Fruit fly (Drosophila melanogaster) whole organism, embryonic: ENCODE data around the gene Msh6.

Experiments
- Adf1 ChIP-seq: fragments of 200-800 bp; sonication (Bioruptor generic); IDR thresholded peaks from 2 replicates; pipeline ENCODE4 v1.3.6; 2022; ENCODE audit warnings: missing biosample characterization, missing genetic modification characterization
- BtbVII ChIP-seq: fragments of 200-800 bp; sonication (Bioruptor generic); optimal IDR thresholded peaks from 3 replicates; lab custom pipeline; 2017; ENCODE audit warnings: missing biosample characterization, mild to moderate bottlenecking, missing genetic modification characterization
- CG11085 ChIP-seq: fragments of 200-800 bp; sonication (Bioruptor generic); IDR thresholded peaks from 2 replicates; pipeline ENCODE4 v1.3.6; 2022; ENCODE audit warnings: missing biosample characterization, missing genetic modification characterization
- CG12219 ChIP-seq: fragments of 200-800 bp; sonication (Bioruptor generic); optimal IDR thresholded peaks from 3 replicates; lab custom pipeline; 2018; ENCODE audit warnings: missing biosample characterization, mild to moderate bottlenecking, missing genetic modification characterization
- CG14860 ChIP-seq: fragments of 200-800 bp; sonication (Bioruptor generic); IDR thresholded peaks from 3 replicates; pipeline ENCODE4 v1.3.6; 2022; ENCODE audit warnings: missing biosample characterization, missing genetic modification characterization; ENCODE audit not compliant: partially characterized antibody
- CG14965 ChIP-seq: fragments of 200-800 bp; sonication (Bioruptor generic); optimal IDR thresholded peaks from 2 replicates; lab custom pipeline; 2016; ENCODE audit warnings: missing biosample characterization, missing genetic modification characterization, borderline replicate concordance
- CG17361 ChIP-seq: fragments of 200-800 bp; sonication (Bioruptor generic); IDR thresholded peaks from 3 replicates; pipeline ENCODE4 v1.3.6; 2022; ENCODE audit warnings: missing biosample characterization, missing genetic modification characterization
- CG2678 ChIP-seq: fragments of 200-800 bp; sonication (Bioruptor generic); optimal IDR thresholded peaks from 3 replicates; lab custom pipeline; 2019; ENCODE audit warnings: missing biosample characterization, mild to moderate bottlenecking, missing genetic modification characterization, moderate library complexity
- CG32767 ChIP-seq: fragments of 200-800 bp; sonication (Bioruptor generic); IDR thresholded peaks from 2 replicates; pipeline ENCODE4 v1.3.6; 2022; ENCODE audit warnings: missing biosample characterization, missing genetic modification characterization
- CG4360 ChIP-seq: fragments of 200-800 bp; sonication (Bioruptor generic); IDR thresholded peaks from 2 replicates; pipeline ENCODE4 v1.3.6; 2022; ENCODE audit warnings: missing biosample characterization, missing genetic modification characterization
- CG6175 ChIP-seq: fragments of 200-800 bp; sonication (Bioruptor generic); IDR thresholded peaks from 3 replicates; pipeline ENCODE4 v1.3.6; 2022; ENCODE audit warnings: missing biosample characterization, missing genetic modification characterization
- CG6683 ChIP-seq: fragments of 200-800 bp; sonication (Bioruptor generic); optimal IDR thresholded peaks from 2 replicates; lab custom pipeline; 2017; ENCODE audit warnings: missing biosample characterization, mild to moderate bottlenecking, missing genetic modification characterization, missing genetic modification reagents
- CG6791 ChIP-seq: fragments of 200-800 bp; sonication (Bioruptor generic); IDR thresholded peaks from 3 replicates; pipeline ENCODE4 v1.3.6; 2022; ENCODE audit warnings: missing biosample characterization, missing genetic modification characterization; ENCODE audit not compliant: partially characterized antibody
- CG7372 ChIP-seq: fragments of 200-800 bp; sonication (Bioruptor generic); IDR thresholded peaks from 2 replicates; pipeline ENCODE4 v1.3.6; 2022; ENCODE audit warnings: missing biosample characterization, missing genetic modification characterization
- Dad ChIP-seq: fragments of 200-800 bp; sonication (Bioruptor generic); optimal IDR thresholded peaks from 3 replicates; lab custom pipeline; 2016; ENCODE audit warnings: missing biosample characterization, missing genetic modification characterization
- Dp ChIP-seq: fragments of 200-800 bp; sonication (Bioruptor generic); optimal IDR thresholded peaks from 2 replicates; lab custom pipeline; 2018; ENCODE audit warnings: missing biosample characterization, mild to moderate bottlenecking, missing genetic modification characterization, moderate library complexity
- ERR ChIP-seq: fragments of 200-800 bp; sonication (Bioruptor generic); optimal IDR thresholded peaks from 2 replicates; lab custom pipeline; 2016; ENCODE audit warnings: missing biosample characterization, missing genetic modification characterization
- Hand ChIP-seq: fragments of 200-800 bp; sonication (Bioruptor generic); optimal IDR thresholded peaks from 2 replicates; lab custom pipeline; 2017; ENCODE audit warnings: mild to moderate bottlenecking, missing biosample characterization, missing genetic modification reagents, missing genetic modification characterization
- Lim3 ChIP-seq: fragments of 200-800 bp; sonication (Bioruptor generic); IDR thresholded peaks from 2 replicates; pipeline ENCODE4 v1.3.6; 2022; ENCODE audit warnings: missing biosample characterization, missing genetic modification characterization
- MESR4 ChIP-seq: fragments of 200-800 bp; sonication (Bioruptor generic); optimal IDR thresholded peaks from 2 replicates; lab custom pipeline; 2018; ENCODE audit warnings: missing biosample characterization, mild to moderate bottlenecking, missing genetic modification characterization, moderate library complexity
- Myb ChIP-seq: fragments of 200-800 bp; sonication (Bioruptor generic); optimal IDR thresholded peaks from 2 replicates; lab custom pipeline; 2016; ENCODE audit warnings: missing biosample characterization, missing genetic modification characterization
- NfI ChIP-seq: fragments of 200-800 bp; sonication (Bioruptor generic); optimal IDR thresholded peaks from 3 replicates; lab custom pipeline; 2018; ENCODE audit warnings: missing biosample characterization, mild to moderate bottlenecking, missing genetic modification characterization, moderate library complexity
- Stat92E ChIP-seq, 3 experiments: fragments of >200 bp in 2 of 3; fragments of 200-800 bp in 1 of 3; sonication (Bioruptor generic) in 1 of 3; optimal IDR thresholded peaks; 2 replicates each; lab custom pipeline; 2017 to 2019; ENCODE audit warnings: missing biosample characterization in 3 of 3, missing genetic modification characterization in 3 of 3, mild to moderate bottlenecking in 1 of 3, moderate library complexity in 1 of 3
- Trl ChIP-seq, 3 experiments: fragments of >200 bp in 2 of 3; fragments of 200-800 bp in 1 of 3; sonication (Bioruptor generic) in 1 of 3; optimal IDR thresholded peaks; 2 replicates in 1 of 3; 3 replicates in 2 of 3; lab custom pipeline; 2016 to 2017; ENCODE audit warnings: missing biosample characterization in 1 of 3, missing genetic modification characterization in 1 of 3
- ash1 ChIP-seq: fragments of 200-800 bp; sonication (Bioruptor generic); optimal IDR thresholded peaks from 2 replicates; lab custom pipeline; 2018; ENCODE audit warnings: missing biosample characterization, mild to moderate bottlenecking, missing genetic modification characterization
- bigmax ChIP-seq: fragments of 200-800 bp; sonication (Bioruptor generic); optimal IDR thresholded peaks from 2 replicates; lab custom pipeline; 2018; ENCODE audit warnings: missing biosample characterization, mild to moderate bottlenecking, missing genetic modification characterization
- bsh ChIP-seq, 2 experiments: fragments of 200-800 bp; sonication (Bioruptor generic); optimal IDR thresholded peaks; 2 replicates each; lab custom pipeline; 2017 to 2018; ENCODE audit warnings: mild to moderate bottlenecking in 2 of 2, missing biosample characterization in 2 of 2, missing genetic modification characterization in 2 of 2, moderate library complexity in 1 of 2
- cg ChIP-seq: fragments of 200-800 bp; sonication (Bioruptor generic); optimal IDR thresholded peaks from 3 replicates; lab custom pipeline; 2019; ENCODE audit warnings: missing biosample characterization, mild to moderate bottlenecking, missing genetic modification characterization, moderate library complexity
- cwo ChIP-seq: fragments of 200-800 bp; sonication (Bioruptor generic); optimal IDR thresholded peaks from 3 replicates; lab custom pipeline; 2017; ENCODE audit warnings: missing biosample characterization, missing genetic modification characterization, mild to moderate bottlenecking, moderate library complexity, missing genetic modification reagents
- da ChIP-seq: fragments of 200-800 bp; sonication (Bioruptor generic); optimal IDR thresholded peaks from 2 replicates; lab custom pipeline; 2016; ENCODE audit warnings: missing biosample characterization, missing genetic modification characterization
- dmrt11E ChIP-seq: fragments of 200-800 bp; sonication (Bioruptor generic); optimal IDR thresholded peaks from 3 replicates; lab custom pipeline; 2018; ENCODE audit warnings: missing biosample characterization, mild to moderate bottlenecking, missing genetic modification characterization, moderate library complexity
- gfzf ChIP-seq: fragments of 200-800 bp; sonication (Bioruptor generic); optimal IDR thresholded peaks from 2 replicates; lab custom pipeline; 2016; ENCODE audit warnings: missing biosample characterization, mild to moderate bottlenecking, missing genetic modification characterization, moderate library complexity
- grau ChIP-seq: fragments of 200-800 bp; optimal IDR thresholded peaks from 3 replicates; lab custom pipeline; 2019; ENCODE audit warnings: missing biosample characterization, mild to moderate bottlenecking, missing genetic modification characterization, moderate library complexity
- hb ChIP-seq: fragments of 200-800 bp; sonication (Bioruptor generic); IDR thresholded peaks from 3 replicates; pipeline ENCODE4 v1.3.6; 2022; ENCODE audit warnings: missing biosample characterization, missing genetic modification characterization; ENCODE audit not compliant: partially characterized antibody
- inv ChIP-seq: fragments of 200-800 bp; sonication (Bioruptor generic); IDR thresholded peaks from 2 replicates; pipeline ENCODE4 v1.3.6; 2022; ENCODE audit warnings: missing biosample characterization, missing genetic modification characterization; ENCODE audit not compliant: partially characterized antibody
- jigr1 ChIP-seq: fragments of 200-800 bp; sonication (Bioruptor generic); IDR thresholded peaks from 3 replicates; pipeline ENCODE4 v1.3.6; 2022; ENCODE audit warnings: missing biosample characterization, missing genetic modification characterization
- maf-S ChIP-seq: fragments of 200-800 bp; sonication (Bioruptor generic); optimal IDR thresholded peaks from 2 replicates; lab custom pipeline; 2016; ENCODE audit warnings: missing biosample characterization, missing genetic modification characterization
- mld ChIP-seq: fragments of 200-800 bp; sonication (Bioruptor generic); IDR thresholded peaks from 3 replicates; pipeline ENCODE4 v1.3.6; 2022; ENCODE audit warnings: missing biosample characterization, missing genetic modification characterization; ENCODE audit not compliant: partially characterized antibody
- nerfin-1 ChIP-seq: fragments of 200-800 bp; sonication (Bioruptor generic); optimal IDR thresholded peaks from 3 replicates; lab custom pipeline; 2019; ENCODE audit warnings: missing biosample characterization, mild to moderate bottlenecking, missing genetic modification characterization, moderate library complexity
- pb ChIP-seq: fragments of 200-800 bp; sonication (Bioruptor generic); optimal IDR thresholded peaks from 3 replicates; lab custom pipeline; 2016; ENCODE audit warnings: missing biosample characterization, missing genetic modification characterization
- pros ChIP-seq: fragments of 200-800 bp; sonication (Bioruptor generic); optimal IDR thresholded peaks from 3 replicates; lab custom pipeline; 2019; ENCODE audit warnings: missing biosample characterization, mild to moderate bottlenecking, missing genetic modification characterization, moderate library complexity
- pum ChIP-seq: fragments of 200-800 bp; sonication (Bioruptor generic); optimal IDR thresholded peaks from 2 replicates; lab custom pipeline; 2016; ENCODE audit warnings: missing biosample characterization, missing genetic modification characterization
- sens ChIP-seq: fragments of 200-800 bp; sonication (Bioruptor generic); peaks from one replicate; lab custom pipeline; 2016; ENCODE audit warnings: missing biosample characterization, missing genetic modification characterization
- shn ChIP-seq: fragments of 200-800 bp; sonication (Bioruptor generic); optimal IDR thresholded peaks from 3 replicates; lab custom pipeline; 2016; ENCODE audit warnings: missing biosample characterization, missing genetic modification characterization
- sim ChIP-seq: fragments of 200-800 bp; sonication (Bioruptor generic); IDR thresholded peaks from 2 replicates; pipeline ENCODE4 v1.3.6; 2022; ENCODE audit warnings: missing biosample characterization, missing genetic modification characterization
- so ChIP-seq: fragments of 200-800 bp; sonication (Bioruptor generic); IDR thresholded peaks from 3 replicates; pipeline ENCODE4 v1.3.6; 2022; ENCODE audit warnings: missing biosample characterization, missing genetic modification characterization
- tna ChIP-seq: fragments of 200-800 bp; sonication (Bioruptor generic); IDR thresholded peaks from 2 replicates; pipeline ENCODE4 v1.3.6; 2022; ENCODE audit warnings: missing biosample characterization, missing genetic modification characterization; ENCODE audit not compliant: partially characterized antibody
- wdn ChIP-seq: fragments of 200-800 bp; sonication (Bioruptor generic); IDR thresholded peaks from 2 replicates; pipeline ENCODE4 v1.3.6; 2022; ENCODE audit warnings: missing biosample characterization, missing genetic modification characterization
- zf30C ChIP-seq: fragments of 200-800 bp; sonication (Bioruptor generic); optimal IDR thresholded peaks from 3 replicates; lab custom pipeline; 2018; ENCODE audit warnings: missing biosample characterization, mild to moderate bottlenecking, missing genetic modification characterization

The Msh6 gene

DNA sequence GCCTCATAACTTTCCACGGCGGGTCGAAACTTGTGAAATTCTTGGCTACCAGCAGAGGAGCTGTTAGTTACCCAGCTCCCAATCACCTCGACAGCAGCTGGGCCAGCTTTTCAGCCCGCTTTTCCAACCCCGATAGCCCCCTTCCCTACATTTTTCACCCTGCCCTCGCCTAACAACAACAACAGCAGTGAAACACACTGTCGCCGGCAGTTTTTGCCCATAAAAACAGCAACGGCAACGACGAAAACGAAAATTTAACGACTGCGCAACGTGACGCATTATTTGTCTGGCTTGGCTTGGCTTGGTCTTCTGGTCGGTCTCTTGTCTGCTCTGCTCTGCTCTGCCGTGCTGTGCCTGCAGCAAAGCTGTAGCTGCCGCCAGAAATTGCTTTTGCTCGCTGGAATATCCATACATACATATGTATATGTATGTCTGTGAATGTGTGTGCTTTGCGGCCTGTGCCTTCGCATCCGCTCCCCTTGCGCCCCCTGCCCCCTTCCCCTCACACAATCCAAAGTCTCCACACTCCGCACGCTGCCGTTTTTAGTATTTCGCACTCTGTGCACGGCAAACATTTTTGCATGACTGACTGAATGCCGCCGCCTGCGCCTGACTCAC, 51.1 kb downstream of the Msh6 start (continued):
- TF ChIP-seq tna (GFP tag; lab: Robert Waterston, UW) (no peak), CG2678 (tag; lab: Kevin White, UChicago) (no peak), nerfin-1 (tag; lab: Kevin White, UChicago) (no peak), cwo (no peak), bsh (GFP tag; optimal IDR thresholded peaks at IDR 0.05; lab: Kevin White, UChicago) (no peak), CG12219 (GFP tag; lab: Kevin White, UChicago) (no peak), Hand (GFP tag; lab: Kevin White, UChicago) (no peak), CG14965 (no peak), so (GFP tag; lab: Robert Waterston, UW) (no peak), sens (GFP tag; lab: Kevin White, UChicago) (no peak), da (no peak), maf-S (GFP tag; lab: Kevin White, UChicago) (no peak), jigr1 (GFP tag; lab: Robert Waterston, UW) (no peak), CG7372 (no peak), shn (no peak), CG14860 (no peak), CG6791 (GFP tag; lab: Robert Waterston, UW) (no peak), mld (GFP tag; lab: Robert Waterston, UW) (no peak), cg (GFP tag; lab: Kevin White, UChicago) (peak; percentile 54), inv (GFP tag; lab: Robert Waterston, UW) (0 out of 2 replicates have a peak, but pooled peaks have one; percentile 16), MESR4 (no peak), ash1 (GFP tag; lab: Kevin White, UChicago) (no peak), CG11085 (GFP tag; lab: Robert Waterston, UW) (no peak), CG17361 (no peak), Dp (GFP tag; lab: Kevin White, UChicago) (no peak), ERR (GFP tag; lab: Kevin White, UChicago) (no peak), dmrt11E (tag; lab: Kevin White, UChicago) (no peak), CG6175 (GFP tag; lab: Robert Waterston, UW) (0 out of 3 replicates have a peak, but pooled peaks have one; percentile 18), Myb (no peak), hb (GFP tag; lab: Robert Waterston, UW) (no peak), NfI (GFP tag; lab: Kevin White, UChicago) (no peak), bigmax (GFP tag; lab: Kevin White, UChicago) (no peak), pum (GFP tag; lab: Kevin White, UChicago) (no peak), CG32767 (GFP tag; lab: Robert Waterston, UW) (no peak), BtbVII (GFP tag; lab: Kevin White, UChicago) (no peak), Stat92E (GFP tag; optimal IDR thresholded peaks at IDR 0.05; lab: Kevin White, UChicago) (no peak), zf30C (GFP tag; lab: Kevin White, UChicago) (no peak), CG4360 (GFP tag; lab: Robert Waterston, UW) (peak; percentile 84), Trl (optimal IDR thresholded peaks at IDR 0.05; lab: Kevin White, UChicago) (no peak), Trl (GFP tag; optimal IDR thresholded peaks at IDR 0.05; lab: Kevin White, UChicago) (no peak), pb (GFP tag; lab: Kevin White, UChicago) (no peak), sim (GFP tag; lab: Robert Waterston, UW) (no peak), CG6683 (no peak), wdn (no peak), gfzf (no peak), Adf1 (GFP tag; lab: Robert Waterston, UW) (peak; percentile 62; the same call in 1 of the 2 replicates), Lim3 (GFP tag; lab: Robert Waterston, UW) (no peak), Dad (no peak), pros (GFP tag; lab: Kevin White, UChicago) (no peak), grau (tag; lab: Kevin White, UChicago) (no peak)
